Worm (Caenorhabditis elegans) whole organism, midembryonic: ENCODE results near the gene F10E9.2.

Experiments used
- T22C8.4 ChIP-seq: fragments of 200-800 bp; sonication (Bioruptor generic); IDR thresholded peaks from 2 replicates; pipeline ENCODE4 v1.3.6; 2022; ENCODE audit warnings: missing genetic modification characterization, missing compliant biosample characterization
- cog-1 ChIP-seq: sonication (generic microtip); optimal IDR thresholded peaks from 2 replicates; lab custom pipeline; 2016; ENCODE audit warnings: missing genetic modification characterization, missing compliant biosample characterization
- flt-1 ChIP-seq: fragments of 200-800 bp; sonication (Bioruptor generic); IDR thresholded peaks from 2 replicates; pipeline ENCODE4 v1.3.6; 2022; ENCODE audit warnings: missing genetic modification characterization, missing compliant biosample characterization
- klf-2 ChIP-seq: fragments of 200-800 bp; sonication (Bioruptor generic); conservative IDR thresholded peaks from 2 replicates; pipeline ENCODE4 v1.3.6; 2022; ENCODE audit warnings: missing genetic modification reagents, missing genetic modification characterization, missing compliant biosample characterization
- med-1 ChIP-seq: sonication (generic microtip); optimal IDR thresholded peaks from 2 replicates; lab custom pipeline; 2017; ENCODE audit warnings: missing genetic modification characterization, mild to moderate bottlenecking, missing compliant biosample characterization, antibody characterized with exemption, missing genetic modification reagents; ENCODE audit not compliant: insufficient read depth
- ref-1 ChIP-seq: fragments of 200-800 bp; sonication (Bioruptor generic); conservative IDR thresholded peaks from 2 replicates; pipeline ENCODE4 v1.3.6; 2022; ENCODE audit warnings: missing genetic modification reagents, missing genetic modification characterization, missing compliant biosample characterization
- tab-1 ChIP-seq: fragments of 200-800 bp; sonication (Bioruptor generic); IDR thresholded peaks from 2 replicates; pipeline ENCODE4 v1.3.6; 2022; ENCODE audit warnings: missing genetic modification characterization, missing compliant biosample characterization
- ztf-29 ChIP-seq: fragments of 200-800 bp; sonication (Bioruptor generic); IDR thresholded peaks from 2 replicates; pipeline ENCODE4 v1.3.6; 2022; ENCODE audit warnings: missing genetic modification reagents, missing genetic modification characterization, missing compliant biosample characterization

DNA sequence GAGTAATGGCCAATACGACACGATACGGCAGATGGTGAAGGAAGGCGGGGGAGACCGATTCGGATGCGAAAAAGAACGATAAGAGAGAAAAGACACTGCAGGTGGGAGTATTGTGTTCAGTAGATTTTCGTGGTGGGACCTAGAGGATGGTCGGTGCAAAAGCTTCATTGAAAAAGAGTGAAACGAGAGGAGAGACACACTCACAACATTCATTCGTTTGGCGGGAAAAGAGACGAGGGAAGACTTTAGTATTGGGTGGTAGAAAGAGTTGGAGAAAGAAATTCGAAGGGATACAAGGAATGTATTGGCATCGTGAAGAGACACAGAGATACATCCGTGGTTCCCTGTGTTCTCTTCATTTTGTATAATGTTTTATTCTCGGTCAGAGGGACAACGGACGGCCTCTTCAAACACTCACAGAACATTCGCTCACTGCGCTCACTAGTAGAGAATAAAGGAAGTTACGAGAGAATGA, 44.0 kb downstream of the F10E9.2 start:
- peak; percentile 27; the same call in 1 of the 2 replicates for TF ChIP-seq ztf-29 (GFP tag; lab: Robert Waterston, UW)
- no peak for TF ChIP-seq klf-2 (GFP tag; lab: Robert Waterston, UW)
- TF ChIP-seq tab-1 (GFP tag; lab: Robert Waterston, UW), result no peak
- TF ChIP-seq ref-1 (GFP tag; lab: Robert Waterston, UW), result no peak
- TF ChIP-seq med-1 (GFP tag; lab: Kevin White, UChicago), result no peak
- peak; percentile 67 for TF ChIP-seq cog-1 (tag; lab: Kevin White, UChicago)
- peak; percentile 68 for TF ChIP-seq flt-1
- TF ChIP-seq T22C8.4 (GFP tag; lab: Robert Waterston, UW), result no peak
